Worm (Caenorhabditis elegans): ENCODE measurements around the gene F46C5.7.

DNA sequence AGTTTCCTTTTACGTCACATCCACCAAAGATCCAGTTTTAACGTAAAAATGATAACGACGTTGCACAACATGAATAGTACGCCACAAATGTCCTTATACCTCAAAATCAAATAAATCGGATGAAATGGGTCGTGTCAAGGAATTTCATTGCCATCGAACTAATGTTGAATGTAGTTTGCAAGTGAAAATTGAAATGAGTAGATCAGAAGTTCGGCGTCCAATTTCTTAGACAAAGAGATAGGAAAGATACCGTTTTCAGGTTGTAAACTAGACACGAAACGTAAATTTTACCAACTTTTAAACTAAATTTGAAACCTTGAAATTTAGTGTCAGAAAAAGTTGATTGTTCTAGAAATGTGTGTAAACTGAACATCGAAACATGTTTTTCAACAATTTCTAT lies 15.7 kb downstream of the F46C5.7 start:
- TF ChIP-seq zip-8 (tag; optimal IDR thresholded peaks at IDR 0.05) (no peak), nhr-76 (tag; optimal IDR thresholded peaks at IDR 0.05) (no peak)
